Worm (Caenorhabditis elegans): ENCODE results near the gene T23E7.2.

- TF ChIP-seq F13C5.2 (tag; optimal IDR thresholded peaks at IDR 0.05) (no peak), sea-1 (GFP tag; conservative IDR thresholded peaks at IDR 0.05) (no peak), flt-1 (GFP tag; IDR thresholded peaks at IDR 0.05) (no peak), tra-4 (tag; optimal IDR thresholded peaks at IDR 0.05) (no peak), ama-1 (optimal IDR thresholded peaks at IDR 0.05) (no peak), scrt-1 (GFP tag; IDR thresholded peaks at IDR 0.05) (no peak), pes-1 (GFP tag; IDR thresholded peaks at IDR 0.05) (no peak), hnd-1 (tag; optimal IDR thresholded peaks at IDR 0.05) (no peak), hmg-4 (GFP tag; optimal IDR thresholded peaks at IDR 0.05) (no peak), hmbx-1 (tag; optimal IDR thresholded peaks at IDR 0.05) (no peak), ceh-13 (GFP tag; optimal IDR thresholded peaks at IDR 0.05) (no peak), ceh-36 (tag; optimal IDR thresholded peaks at IDR 0.05) (no peak), tbx-11 (GFP tag; IDR thresholded peaks at IDR 0.05) (no peak), ets-7 (tag; optimal IDR thresholded peaks at IDR 0.05) (no peak)
Measured at ce11 chrX:17637528-17637927, 33.3 kb upstream of the T23E7.2 start.

Measured in whole organism, early embryonic.